Worm (Caenorhabditis elegans): Measurements from ENCODE around the gene mrpl-42.

The mrpl-42 gene

ce11 chrIV:9094356-9094755, at the start of gene mrpl-42:
TSS of gene mrpl-42 (minus strand) at chrIV:9094456.
- TF ChIP-seq ceh-18 (tag; optimal IDR thresholded peaks at IDR 0.05): no peak
- TF ChIP-seq hlh-6 (tag; optimal IDR thresholded peaks at IDR 0.05): no peak
- TF ChIP-seq hlh-8 (tag; optimal IDR thresholded peaks at IDR 0.05): no peak
- TF ChIP-seq T23F11.4 (GFP tag; optimal IDR thresholded peaks at IDR 0.05): no peak
- no peak for TF ChIP-seq ceh-45 (GFP tag; IDR thresholded peaks at IDR 0.05)
- TF ChIP-seq ama-1 (optimal IDR thresholded peaks at IDR 0.05): no peak
- TF ChIP-seq nhr-232 (tag; optimal IDR thresholded peaks at IDR 0.05): no peak
- no peak for TF ChIP-seq ceh-14 (tag; optimal IDR thresholded peaks at IDR 0.05)
- no peak for TF ChIP-seq fkh-10 (GFP tag; optimal IDR thresholded peaks at IDR 0.05)
- TF ChIP-seq elt-2 (tag; optimal IDR thresholded peaks at IDR 0.05): no peak
- no peak for TF ChIP-seq ceh-48 (tag; optimal IDR thresholded peaks at IDR 0.05)
- no peak for TF ChIP-seq fax-1 (tag; optimal IDR thresholded peaks at IDR 0.05)
- TF ChIP-seq pros-1 (tag; optimal IDR thresholded peaks at IDR 0.05): no peak
- no peak for TF ChIP-seq ref-2 (tag; optimal IDR thresholded peaks at IDR 0.05)
- TF ChIP-seq ceh-24 (tag; optimal IDR thresholded peaks at IDR 0.05): no peak

ce11 chrIV:9140172-9140805, 46.0 kb upstream of the mrpl-42 start:
- TF ChIP-seq sox-2 (GFP tag; IDR thresholded peaks at IDR 0.05): no peak
- TF ChIP-seq ref-2 (tag; optimal IDR thresholded peaks at IDR 0.05): no peak
- TF ChIP-seq unc-86 (tag; optimal IDR thresholded peaks at IDR 0.05): no peak
- TF ChIP-seq dve-1 (tag; optimal IDR thresholded peaks at IDR 0.05): no peak
- TF ChIP-seq T23F11.4 (GFP tag; optimal IDR thresholded peaks at IDR 0.05): no peak
- TF ChIP-seq che-1 (tag; optimal IDR thresholded peaks at IDR 0.05): no peak
- TF ChIP-seq lim-6 (tag; optimal IDR thresholded peaks at IDR 0.05): no peak
- no peak for TF ChIP-seq C38D4.7 (GFP tag; optimal IDR thresholded peaks at IDR 0.05)
- TF ChIP-seq pros-1 (tag; optimal IDR thresholded peaks at IDR 0.05): no peak
- no peak for TF ChIP-seq C08G9.2 (tag; optimal IDR thresholded peaks at IDR 0.05)
- no peak for TF ChIP-seq lin-11 (tag; optimal IDR thresholded peaks at IDR 0.05)
- no peak for TF ChIP-seq nfya-1 (tag; optimal IDR thresholded peaks at IDR 0.05)
- no peak for TF ChIP-seq ceh-48 (tag; optimal IDR thresholded peaks at IDR 0.05)
- TF ChIP-seq pax-1 (tag; optimal IDR thresholded peaks at IDR 0.05): no peak
- no peak for TF ChIP-seq K02D7.2 (tag; optimal IDR thresholded peaks at IDR 0.05)
- TF ChIP-seq sdc-2 (tag; optimal IDR thresholded peaks at IDR 0.05): no peak
- no peak for TF ChIP-seq fkh-6 (tag; optimal IDR thresholded peaks at IDR 0.05)
- TF ChIP-seq zip-5 (tag; optimal IDR thresholded peaks at IDR 0.05): no peak

ce11 chrIV:9135377-9135776, 41.1 kb upstream of the mrpl-42 start, which contains the start of gene delm-1:
TSS of gene delm-1 (minus strand) at chrIV:9135477.
- TF ChIP-seq mec-3 (tag; optimal IDR thresholded peaks at IDR 0.05; ENCODE audit: borderline replicate concordance): no peak
- TF ChIP-seq nhr-11 (tag; optimal IDR thresholded peaks at IDR 0.05): no peak
- no peak for TF ChIP-seq ama-1 (optimal IDR thresholded peaks at IDR 0.05)
- TF ChIP-seq gmeb-2 (tag; optimal IDR thresholded peaks at IDR 0.05): no peak
- TF ChIP-seq ceh-24 (tag; optimal IDR thresholded peaks at IDR 0.05): no peak
- no peak for TF ChIP-seq elt-2 (tag; optimal IDR thresholded peaks at IDR 0.05)
- no peak for TF ChIP-seq npax-4 (tag; optimal IDR thresholded peaks at IDR 0.05)
- no peak for TF ChIP-seq sdc-2 (tag; optimal IDR thresholded peaks at IDR 0.05)
- no peak for TF ChIP-seq pha-4 (tag; optimal IDR thresholded peaks at IDR 0.05)
- no peak for TF ChIP-seq Y22D7AL.16 (tag; optimal IDR thresholded peaks at IDR 0.05)
- TF ChIP-seq pha-2 (tag; optimal IDR thresholded peaks at IDR 0.05): no peak
- no peak for TF ChIP-seq ceh-2 (tag; optimal IDR thresholded peaks at IDR 0.05)
- no peak for TF ChIP-seq fkh-6 (tag; optimal IDR thresholded peaks at IDR 0.05)

ce11 chrIV:9130605-9131004, 36.3 kb upstream of the mrpl-42 start:
- TF ChIP-seq unc-3 (GFP tag; conservative IDR thresholded peaks at IDR 0.05): no peak
- no peak for TF ChIP-seq unc-3 (tag; optimal IDR thresholded peaks at IDR 0.05)
- TF ChIP-seq F13H6.1 (tag; optimal IDR thresholded peaks at IDR 0.05): no peak
- no peak for TF ChIP-seq C08G9.2 (tag; optimal IDR thresholded peaks at IDR 0.05)
- no peak for TF ChIP-seq C38D4.7 (GFP tag; optimal IDR thresholded peaks at IDR 0.05)
- TF ChIP-seq hlh-30 (tag; optimal IDR thresholded peaks at IDR 0.05; ENCODE audit: insufficient read depth): no peak
- TF ChIP-seq elt-2 (tag; optimal IDR thresholded peaks at IDR 0.05): no peak
- no peak for TF ChIP-seq lin-11 (tag; optimal IDR thresholded peaks at IDR 0.05)
- TF ChIP-seq npax-4 (tag; optimal IDR thresholded peaks at IDR 0.05): no peak

Measured in whole organism, late embryonic.